Worm (Caenorhabditis elegans): Measurements from ENCODE around the gene srlf-1.

Gene srlf-1

ce11 chrII:7769254-7769653 lies 21.1 kb upstream of the srlf-1 start:
- TF ChIP-seq tab-1 (GFP tag; IDR thresholded peaks at IDR 0.05), result no peak
- TF ChIP-seq cog-1 (tag; optimal IDR thresholded peaks at IDR 0.05), result no peak
- no peak for TF ChIP-seq klf-2 (GFP tag; conservative IDR thresholded peaks at IDR 0.05)
- TF ChIP-seq ztf-29 (GFP tag; IDR thresholded peaks at IDR 0.05), result no peak
- no peak for TF ChIP-seq ref-1 (GFP tag; conservative IDR thresholded peaks at IDR 0.05)
- no peak for TF ChIP-seq med-1 (GFP tag; optimal IDR thresholded peaks at IDR 0.05; ENCODE audit: insufficient read depth)
- TF ChIP-seq flt-1 (GFP tag; IDR thresholded peaks at IDR 0.05), result no peak
- TF ChIP-seq ztf-23 (GFP tag; IDR thresholded peaks at IDR 0.05), result no peak
- TF ChIP-seq T22C8.4 (GFP tag; IDR thresholded peaks at IDR 0.05), result no peak

DNA sequence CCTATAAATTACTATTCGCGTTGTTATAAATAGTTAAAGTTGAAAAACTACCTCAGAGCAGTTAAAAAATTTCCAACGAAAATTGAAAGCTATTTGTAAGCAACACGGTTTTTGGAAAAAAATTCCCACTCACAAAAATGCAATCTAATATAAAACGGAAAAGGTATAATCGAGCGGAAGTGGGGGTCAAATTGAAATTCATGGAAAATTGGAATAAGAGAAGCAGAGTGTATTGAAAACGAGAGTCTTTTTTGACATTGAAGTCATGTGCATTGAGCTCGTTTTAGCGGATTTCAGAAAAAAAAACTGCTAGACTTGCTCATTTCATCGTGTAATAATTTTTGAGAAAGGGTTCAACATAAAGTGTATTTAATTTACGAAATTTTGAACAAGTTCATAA lies 20.1 kb upstream of the srlf-1 start:
- TF ChIP-seq cog-1 (tag; optimal IDR thresholded peaks at IDR 0.05), result no peak
- no peak for TF ChIP-seq tab-1 (GFP tag; IDR thresholded peaks at IDR 0.05)
- TF ChIP-seq flt-1 (GFP tag; IDR thresholded peaks at IDR 0.05), result no peak
- TF ChIP-seq ref-1 (GFP tag; conservative IDR thresholded peaks at IDR 0.05), result no peak
- TF ChIP-seq klf-2 (GFP tag; conservative IDR thresholded peaks at IDR 0.05), result no peak
- no peak for TF ChIP-seq T22C8.4 (GFP tag; IDR thresholded peaks at IDR 0.05)
- TF ChIP-seq ztf-23 (GFP tag; IDR thresholded peaks at IDR 0.05), result no peak
- TF ChIP-seq med-1 (GFP tag; optimal IDR thresholded peaks at IDR 0.05; ENCODE audit: insufficient read depth), result no peak
- TF ChIP-seq ztf-29 (GFP tag; IDR thresholded peaks at IDR 0.05), result no peak

ce11 chrII:7771917-7772316 lies 18.5 kb upstream of the srlf-1 start, which contains the start of gene C06A8.8:
C06A8.8 (minus strand) TSS chrII:7772017.
- TF ChIP-seq T22C8.4 (GFP tag; IDR thresholded peaks at IDR 0.05), result no peak
- no peak for TF ChIP-seq flt-1 (GFP tag; IDR thresholded peaks at IDR 0.05)
- TF ChIP-seq tab-1 (GFP tag; IDR thresholded peaks at IDR 0.05), result no peak
- no peak for TF ChIP-seq ref-1 (GFP tag; conservative IDR thresholded peaks at IDR 0.05)
- TF ChIP-seq klf-2 (GFP tag; conservative IDR thresholded peaks at IDR 0.05), result no peak
- no peak for TF ChIP-seq cog-1 (tag; optimal IDR thresholded peaks at IDR 0.05)
- TF ChIP-seq ztf-23 (GFP tag; IDR thresholded peaks at IDR 0.05), result no peak
- no peak for TF ChIP-seq ztf-29 (GFP tag; IDR thresholded peaks at IDR 0.05)
- TF ChIP-seq med-1 (GFP tag; optimal IDR thresholded peaks at IDR 0.05; ENCODE audit: insufficient read depth), result no peak

DNA sequence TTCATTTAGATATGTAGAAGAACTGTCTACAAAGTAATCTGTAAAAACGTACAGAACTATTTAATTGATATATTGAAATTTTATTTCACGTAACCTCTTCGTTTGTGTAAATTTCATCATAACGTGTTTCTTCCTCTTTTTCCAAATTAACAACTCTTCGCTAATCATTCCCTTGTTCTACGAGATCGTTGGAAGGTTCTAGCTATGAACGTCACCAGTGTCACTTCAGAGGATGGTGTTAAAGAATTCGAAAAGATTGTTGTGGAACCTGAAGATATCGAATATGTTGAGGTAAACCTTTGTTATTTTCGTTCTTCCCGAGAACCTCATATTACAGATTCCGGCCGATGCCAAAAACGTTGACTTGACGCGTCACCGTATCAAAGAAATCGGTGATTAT lies 18.0 kb upstream of the srlf-1 start, which contains the start of gene C06A8.6:
TSS of gene C06A8.6 (plus strand) at position 89 of the 400 bp plus-strand sequence.
- TF ChIP-seq med-1 (GFP tag; optimal IDR thresholded peaks at IDR 0.05; ENCODE audit: insufficient read depth) (no peak), T22C8.4 (GFP tag; IDR thresholded peaks at IDR 0.05) (no peak), ztf-29 (GFP tag; IDR thresholded peaks at IDR 0.05) (no peak), cog-1 (tag; optimal IDR thresholded peaks at IDR 0.05) (no peak), ztf-23 (GFP tag; IDR thresholded peaks at IDR 0.05) (no peak), ref-1 (GFP tag; conservative IDR thresholded peaks at IDR 0.05) (no peak), tab-1 (GFP tag; IDR thresholded peaks at IDR 0.05) (no peak)

DNA sequence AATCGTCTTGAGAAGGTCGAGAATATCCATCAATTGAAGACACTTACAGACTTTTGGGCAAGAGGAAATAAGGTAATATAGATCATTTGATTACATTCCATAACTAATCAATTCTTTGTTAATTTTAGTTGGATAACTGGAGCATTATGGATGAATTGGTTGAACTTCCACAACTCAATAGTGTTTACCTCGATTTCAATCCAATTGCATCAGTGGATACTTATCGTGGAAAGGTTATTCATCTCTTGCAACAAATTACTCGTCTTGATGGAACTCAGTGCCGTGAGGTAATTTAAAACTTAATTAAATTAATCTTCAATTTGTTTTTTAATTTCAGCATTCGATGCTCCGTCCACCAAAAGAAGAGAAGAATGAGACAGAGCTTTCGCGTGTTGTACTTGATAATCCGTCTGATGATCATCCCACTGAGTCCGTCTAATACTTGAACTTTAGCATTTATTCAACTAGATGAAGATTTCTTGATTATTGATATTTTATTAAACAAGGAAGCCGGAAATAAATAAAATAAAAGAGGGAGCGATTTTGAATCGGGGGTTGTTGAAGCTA lies 16.9 kb upstream of the srlf-1 start:
- TF ChIP-seq ztf-29 (GFP tag; IDR thresholded peaks at IDR 0.05) (no peak), flt-1 (GFP tag; IDR thresholded peaks at IDR 0.05) (no peak), ref-1 (GFP tag; conservative IDR thresholded peaks at IDR 0.05) (no peak), cog-1 (tag; optimal IDR thresholded peaks at IDR 0.05) (no peak), klf-2 (GFP tag; conservative IDR thresholded peaks at IDR 0.05) (no peak), med-1 (GFP tag; optimal IDR thresholded peaks at IDR 0.05; ENCODE audit: insufficient read depth) (no peak), T22C8.4 (GFP tag; IDR thresholded peaks at IDR 0.05) (no peak), tab-1 (GFP tag; IDR thresholded peaks at IDR 0.05) (no peak), ztf-23 (GFP tag; IDR thresholded peaks at IDR 0.05) (no peak)

DNA sequence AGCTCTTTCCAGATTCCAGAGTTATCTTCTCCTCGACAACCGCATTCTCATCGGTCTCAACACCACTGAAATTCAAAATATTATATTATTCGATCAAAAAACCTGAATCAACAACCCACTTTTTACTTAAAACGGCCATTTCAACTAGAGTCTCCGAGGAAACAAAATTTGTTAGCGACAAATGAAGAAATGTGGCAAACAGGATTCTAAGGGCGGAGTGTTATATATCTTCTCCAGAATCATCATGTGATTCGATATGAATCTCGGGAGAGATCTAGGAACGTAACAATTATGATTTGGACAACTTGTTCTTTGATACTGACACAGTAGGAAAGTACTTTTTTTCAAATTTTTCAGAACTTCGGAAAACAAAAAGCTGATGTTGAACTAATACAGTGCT lies 14.2 kb upstream of the srlf-1 start:
- TF ChIP-seq tab-1 (GFP tag; IDR thresholded peaks at IDR 0.05), result no peak
- no peak for TF ChIP-seq ztf-29 (GFP tag; IDR thresholded peaks at IDR 0.05)
- TF ChIP-seq med-1 (GFP tag; optimal IDR thresholded peaks at IDR 0.05; ENCODE audit: insufficient read depth), result no peak
- no peak for TF ChIP-seq ztf-23 (GFP tag; IDR thresholded peaks at IDR 0.05)
- no peak for TF ChIP-seq cog-1 (tag; optimal IDR thresholded peaks at IDR 0.05)
- TF ChIP-seq klf-2 (GFP tag; conservative IDR thresholded peaks at IDR 0.05), result no peak

DNA sequence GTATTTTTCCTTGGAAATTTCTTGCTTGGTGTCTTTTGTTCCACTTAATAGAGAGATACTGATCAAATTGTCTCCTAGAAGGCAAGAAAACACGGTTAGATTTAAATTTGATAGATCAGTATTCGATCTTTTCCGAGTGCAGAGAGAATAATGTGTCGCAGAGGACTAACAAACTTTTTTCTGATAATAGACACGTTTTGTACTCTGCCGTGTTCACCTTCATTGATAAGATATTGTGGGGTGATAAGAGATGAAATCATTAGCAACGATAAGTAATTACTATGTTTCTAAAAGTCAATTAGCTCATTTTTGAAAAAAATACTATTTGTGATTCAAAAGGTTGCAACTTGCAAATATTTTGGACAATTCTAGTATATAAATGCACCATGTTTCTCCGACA lies 13.7 kb upstream of the srlf-1 start:
- TF ChIP-seq ref-1 (GFP tag; conservative IDR thresholded peaks at IDR 0.05) (no peak), T22C8.4 (GFP tag; IDR thresholded peaks at IDR 0.05) (no peak), tab-1 (GFP tag; IDR thresholded peaks at IDR 0.05) (no peak), med-1 (GFP tag; optimal IDR thresholded peaks at IDR 0.05; ENCODE audit: insufficient read depth) (no peak), flt-1 (GFP tag; IDR thresholded peaks at IDR 0.05) (no peak), klf-2 (GFP tag; conservative IDR thresholded peaks at IDR 0.05) (no peak), ztf-23 (GFP tag; IDR thresholded peaks at IDR 0.05) (no peak), cog-1 (tag; optimal IDR thresholded peaks at IDR 0.05) (no peak), ztf-29 (GFP tag; IDR thresholded peaks at IDR 0.05) (no peak)

DNA sequence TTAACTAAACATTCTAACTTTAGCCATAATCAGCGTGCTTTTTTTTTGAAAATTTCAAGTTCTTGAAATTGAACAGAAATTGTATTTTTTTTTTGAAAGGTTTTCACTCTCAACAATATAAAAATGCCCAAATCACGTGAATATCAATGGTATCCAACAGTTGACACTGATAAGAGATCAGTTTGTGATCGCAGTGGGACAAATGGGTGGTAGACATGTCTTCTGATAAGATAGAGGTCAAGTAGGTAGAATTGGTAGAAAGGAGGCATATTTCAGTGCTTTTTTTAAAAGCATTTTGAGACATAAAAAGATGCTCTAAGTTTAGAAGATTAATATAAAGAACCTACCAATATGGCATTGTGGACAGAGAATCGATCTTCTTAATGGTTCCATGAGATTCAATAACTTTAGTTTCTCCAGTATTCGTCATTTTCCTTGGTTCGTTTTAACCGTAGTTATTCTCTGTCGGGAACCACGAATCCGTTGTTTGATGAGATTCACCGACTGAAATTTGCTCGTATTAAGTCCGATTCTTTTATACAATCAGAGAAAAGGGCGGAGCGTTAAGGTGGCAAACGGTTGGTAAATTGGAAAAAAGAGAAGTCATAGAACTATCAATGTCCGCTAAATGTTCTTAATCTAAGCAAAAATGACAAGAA lies 12.9 kb upstream of the srlf-1 start, which contains the start of gene mthf-1:
TSS of gene mthf-1 (minus strand) at position 504 of the 659 bp plus-strand sequence.
- TF ChIP-seq tab-1 (GFP tag; IDR thresholded peaks at IDR 0.05), result no peak
- TF ChIP-seq T22C8.4 (GFP tag; IDR thresholded peaks at IDR 0.05), result no peak
- no peak for TF ChIP-seq ztf-23 (GFP tag; IDR thresholded peaks at IDR 0.05)
- no peak for TF ChIP-seq cog-1 (tag; optimal IDR thresholded peaks at IDR 0.05)
- no peak for TF ChIP-seq ztf-29 (GFP tag; IDR thresholded peaks at IDR 0.05)
- TF ChIP-seq flt-1 (GFP tag; IDR thresholded peaks at IDR 0.05), result no peak

- TF ChIP-seq klf-2 (GFP tag; conservative IDR thresholded peaks at IDR 0.05) (no peak), ztf-23 (GFP tag; IDR thresholded peaks at IDR 0.05) (no peak), cog-1 (tag; optimal IDR thresholded peaks at IDR 0.05) (no peak), tab-1 (GFP tag; IDR thresholded peaks at IDR 0.05) (no peak), flt-1 (GFP tag; IDR thresholded peaks at IDR 0.05) (no peak), ref-1 (GFP tag; conservative IDR thresholded peaks at IDR 0.05) (no peak), ztf-29 (GFP tag; IDR thresholded peaks at IDR 0.05) (no peak), T22C8.4 (GFP tag; IDR thresholded peaks at IDR 0.05) (no peak)
Observed at ce11 chrII:7778273-7778672, 12.1 kb upstream of the srlf-1 start.
